Worm (Caenorhabditis elegans) whole organism, L1 larva: ENCODE measurements around the gene chw-1.

Experiments used
- egl-13 ChIP-seq: sonication (generic microtip); optimal IDR thresholded peaks from 2 replicates; lab custom pipeline; 2016; ENCODE audit warnings: missing genotype, missing genetic modification reagents, missing genetic modification characterization, missing compliant biosample characterization
- lin-15B ChIP-seq: fragments of 150-350 bp; sonication (generic microtip); optimal IDR thresholded peaks from 3 replicates; lab custom pipeline; 2014; ENCODE audit warnings: missing biosample characterization, missing genetic modification characterization
- lir-3 ChIP-seq: sonication (generic microtip); optimal IDR thresholded peaks from 2 replicates; lab custom pipeline; 2016; ENCODE audit warnings: mild to moderate bottlenecking, missing genetic modification characterization, moderate library complexity, missing compliant biosample characterization; ENCODE audit not compliant: poor library complexity
- mef-2 ChIP-seq: fragments of 150-350 bp; optimal IDR thresholded peaks from 2 replicates; lab custom pipeline; 2014; ENCODE audit warnings: missing biosample characterization, missing genetic modification characterization
- mep-1 ChIP-seq: fragments of 150-350 bp; optimal IDR thresholded peaks from 2 replicates; lab custom pipeline; 2014; ENCODE audit warnings: missing biosample characterization, missing genetic modification characterization
- nhr-77 ChIP-seq: fragments of 150-350 bp; optimal IDR thresholded peaks from 2 replicates; lab custom pipeline; 2014; ENCODE audit warnings: missing biosample characterization, missing genetic modification characterization
- pax-3 ChIP-seq: fragments of 200-800 bp; sonication (Bioruptor generic); optimal IDR thresholded peaks from 2 replicates; lab custom pipeline; 2018; ENCODE audit warnings: mild to moderate bottlenecking, missing genetic modification characterization, moderate library complexity, missing compliant biosample characterization
- snpc-4 ChIP-seq: fragments of 150-350 bp; optimal IDR thresholded peaks from 2 replicates; lab custom pipeline; 2014; ENCODE audit warnings: missing biosample characterization, missing genetic modification characterization
- sox-4 ChIP-seq: sonication (generic microtip); optimal IDR thresholded peaks from 2 replicates; lab custom pipeline; 2016; ENCODE audit warnings: missing genetic modification characterization, missing compliant biosample characterization

- no peak for TF ChIP-seq mep-1
- TF ChIP-seq lin-15B, result no peak
- no peak for TF ChIP-seq nhr-77 (tag; lab: Kevin White, UChicago)
- TF ChIP-seq pax-3 (tag; lab: Kevin White, UChicago), result no peak
- TF ChIP-seq egl-13 (tag; lab: Kevin White, UChicago), result no peak
- no peak for TF ChIP-seq mef-2 (tag; lab: Kevin White, UChicago)
- TF ChIP-seq sox-4 (tag; lab: Kevin White, UChicago), result no peak
- no peak for TF ChIP-seq snpc-4
- no peak for TF ChIP-seq lir-3
Observed at ce11 chrV:10423511-10423910, 38.6 kb upstream of the chw-1 start.
